Worm (Caenorhabditis elegans): Measurements from ENCODE around the gene F40C5.1.
"Not testable (repeated sequence)": the region's sequence is repeated elsewhere in the genome, so short reads cannot be mapped to it uniquely, and the experiment has no call there.

The F40C5.1 gene

ce11 chrV:3572408-3572807, at the start of gene F40C5.1:
TSS of gene F40C5.1 (plus strand) at chrV:3572708.
- TF ChIP-seq nhr-237 (tag; optimal IDR thresholded peaks at IDR 0.05); elt-1 (tag; optimal IDR thresholded peaks at IDR 0.05); sma-9 (GFP tag; optimal IDR thresholded peaks at IDR 0.05); sma-9 (tag; optimal IDR thresholded peaks at IDR 0.05): not testable (repeated sequence)

- TF ChIP-seq lsy-2 (tag; optimal IDR thresholded peaks at IDR 0.05) (no peak), nhr-25 (tag; optimal IDR thresholded peaks at IDR 0.05) (no peak), nhr-77 (tag; optimal IDR thresholded peaks at IDR 0.05) (no peak), unc-55 (GFP tag; optimal IDR thresholded peaks at IDR 0.05) (no peak), nhr-129 (tag; optimal IDR thresholded peaks at IDR 0.05) (no peak), nhr-6 (tag; optimal IDR thresholded peaks at IDR 0.05) (no peak)
Measured at ce11 chrV:3523262-3523661, 49.2 kb upstream of the F40C5.1 start, which contains the start of gene irg-1. TSS of gene irg-1 (plus strand) at chrV:3523587.

DNA sequence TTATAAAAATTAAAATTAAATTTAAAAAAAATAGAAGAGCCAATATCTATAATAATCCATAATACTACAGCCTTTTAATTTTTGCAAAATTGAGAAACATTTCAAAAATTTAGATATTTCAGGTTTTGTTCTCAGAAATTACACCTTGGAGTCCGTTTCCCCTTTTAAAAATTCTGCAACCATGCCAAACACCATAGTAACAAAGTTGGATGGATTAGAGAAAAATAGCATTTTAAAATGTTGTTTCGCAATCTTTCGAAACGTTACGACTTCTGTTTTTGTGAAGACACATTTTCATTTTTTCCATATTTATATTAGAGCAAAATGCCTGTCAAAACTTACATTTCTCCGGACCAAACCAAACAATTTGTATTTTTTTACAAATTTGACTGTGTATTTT, 47.5 kb upstream of the F40C5.1 start, which contains the start of gene T24A6.7:
Gene T24A6.7 (plus strand): TSS at position 301 of the 400 bp plus-strand sequence.
- TF ChIP-seq nhr-129 (tag; optimal IDR thresholded peaks at IDR 0.05) = no peak
- TF ChIP-seq nhr-10 (tag; optimal IDR thresholded peaks at IDR 0.05) = no peak
- TF ChIP-seq nhr-25 (tag; optimal IDR thresholded peaks at IDR 0.05) = no peak
- no peak for TF ChIP-seq elt-1 (tag; optimal IDR thresholded peaks at IDR 0.05)
- TF ChIP-seq nhr-6 (tag; optimal IDR thresholded peaks at IDR 0.05) = no peak
- TF ChIP-seq ama-1 (optimal IDR thresholded peaks at IDR 0.05) = no peak

- TF ChIP-seq nhr-11 (tag; optimal IDR thresholded peaks at IDR 0.05) (no peak), blmp-1 (tag; optimal IDR thresholded peaks at IDR 0.05; ENCODE audit: insufficient read depth) (no peak)
Measured at ce11 chrV:3526882-3527281, 45.6 kb upstream of the F40C5.1 start, which contains the start of gene str-260. TSS of gene str-260 (plus strand) at chrV:3527182.

- no peak for TF ChIP-seq ztf-1 (GFP tag; conservative IDR thresholded peaks at IDR 0.05)
Measured at ce11 chrV:3530403-3530802, 42.1 kb upstream of the F40C5.1 start, which contains the start of gene srbc-66. TSS of gene srbc-66 (plus strand) at chrV:3530703.

DNA sequence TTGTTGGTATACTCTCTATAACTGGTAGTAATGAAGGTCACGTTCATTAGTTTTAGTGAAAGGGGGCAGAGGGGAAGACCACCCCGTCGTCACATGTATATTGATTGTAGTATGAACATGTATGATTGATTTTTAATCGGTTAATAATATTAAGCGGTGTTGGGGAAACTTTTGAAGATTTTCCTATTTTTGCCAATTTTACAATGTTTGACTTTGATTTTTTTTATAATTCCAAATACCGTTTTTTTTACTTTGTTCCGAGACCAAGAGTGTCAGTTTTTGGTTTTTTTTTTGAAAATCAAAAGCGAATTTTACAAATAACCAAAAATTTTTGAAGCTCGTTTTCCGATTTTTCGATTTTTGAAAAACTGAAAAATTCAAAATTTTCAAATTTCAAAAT, 37.2 kb upstream of the F40C5.1 start, which contains the start of gene nhr-221:
Gene nhr-221 (minus strand): TSS at position 101 of the 400 bp plus-strand sequence.
- no peak for TF ChIP-seq ceh-82 (tag; optimal IDR thresholded peaks at IDR 0.05)
- TF ChIP-seq lsy-2 (tag; optimal IDR thresholded peaks at IDR 0.05) = no peak
- TF ChIP-seq ama-1 (optimal IDR thresholded peaks at IDR 0.05) = no peak
- no peak for TF ChIP-seq skn-1 (tag; optimal IDR thresholded peaks at IDR 0.05)
- no peak for TF ChIP-seq elt-3 (tag; optimal IDR thresholded peaks at IDR 0.05)
- TF ChIP-seq nhr-77 (tag; optimal IDR thresholded peaks at IDR 0.05) = no peak
- TF ChIP-seq nhr-12 (tag; optimal IDR thresholded peaks at IDR 0.05) = no peak
- no peak for TF ChIP-seq lin-13 (GFP tag; optimal IDR thresholded peaks at IDR 0.05)
- TF ChIP-seq ztf-1 (GFP tag; conservative IDR thresholded peaks at IDR 0.05) = no peak
- no peak for TF ChIP-seq aly-2 (tag; optimal IDR thresholded peaks at IDR 0.05)
- no peak for TF ChIP-seq mdl-1 (tag; optimal IDR thresholded peaks at IDR 0.05)
- no peak for TF ChIP-seq nhr-23 (tag; optimal IDR thresholded peaks at IDR 0.05)
- no peak for TF ChIP-seq sem-4 (tag; optimal IDR thresholded peaks at IDR 0.05)
- TF ChIP-seq snpc-4 (tag; optimal IDR thresholded peaks at IDR 0.05) = no peak
- no peak for TF ChIP-seq nhr-129 (tag; optimal IDR thresholded peaks at IDR 0.05)

DNA sequence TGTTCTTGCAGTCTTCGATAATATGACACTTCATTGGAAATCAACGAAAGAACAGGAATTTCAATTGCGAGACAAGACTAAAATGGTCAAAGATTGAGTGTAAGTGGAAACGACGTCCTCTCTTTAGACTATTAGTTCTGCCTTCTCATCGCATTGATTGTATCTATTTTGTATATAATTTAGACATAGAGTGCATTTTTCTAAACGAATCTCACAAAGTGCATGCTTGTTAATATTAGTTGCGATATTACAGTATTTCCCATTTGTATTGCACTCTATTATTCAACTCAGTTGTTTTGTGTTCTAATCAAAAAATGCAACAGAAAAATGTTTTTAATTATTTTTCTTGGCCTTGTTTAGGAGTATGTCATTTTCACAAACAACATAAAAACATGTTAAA, 34.2 kb upstream of the F40C5.1 start, which contains the start of gene nhr-93:
Gene nhr-93 (minus strand): TSS at position 101 of the 400 bp plus-strand sequence.
- no peak for TF ChIP-seq sem-4 (tag; optimal IDR thresholded peaks at IDR 0.05)

ce11 chrV:3541117-3541516, 31.4 kb upstream of the F40C5.1 start, which contains the start of gene srbc-67:
TSS of gene srbc-67 (minus strand) at chrV:3541217.
- no peak for TF ChIP-seq blmp-1 (tag; optimal IDR thresholded peaks at IDR 0.05; ENCODE audit: insufficient read depth)
- no peak for TF ChIP-seq lin-39 (tag; optimal IDR thresholded peaks at IDR 0.05)
- TF ChIP-seq fos-1 (tag; optimal IDR thresholded peaks at IDR 0.05) = no peak
- TF ChIP-seq nhr-129 (tag; optimal IDR thresholded peaks at IDR 0.05) = no peak
- no peak for TF ChIP-seq lsy-2 (tag; optimal IDR thresholded peaks at IDR 0.05)
- TF ChIP-seq lin-13 (GFP tag; optimal IDR thresholded peaks at IDR 0.05) = no peak

Measured in whole organism, L2 larva.